Worm (Caenorhabditis elegans) whole organism, young adult: ENCODE measurements around the gene T16G1.4.

Experiments used
- F55B11.4 ChIP-seq: sonication (generic microtip); optimal IDR thresholded peaks from 2 replicates; lab custom pipeline; 2016; ENCODE audit warnings: missing compliant biosample characterization, missing genetic modification characterization, borderline replicate concordance; ENCODE audit not compliant: insufficient read depth
- K12H6.12 ChIP-seq: fragments of 200-800 bp; sonication (Bioruptor generic); optimal IDR thresholded peaks from 2 replicates; lab custom pipeline; 2018; ENCODE audit warnings: mild to moderate bottlenecking, missing genetic modification characterization, missing compliant biosample characterization
- ZK185.1 ChIP-seq: sonication (generic microtip); optimal IDR thresholded peaks from 2 replicates; lab custom pipeline; 2016; ENCODE audit warnings: mild to moderate bottlenecking, missing genetic modification characterization, missing compliant biosample characterization; ENCODE audit not compliant: poor library complexity, severe bottlenecking
- efl-1 ChIP-seq: fragments of 150-350 bp; optimal IDR thresholded peaks from 2 replicates; lab custom pipeline; 2014; ENCODE audit warnings: missing biosample characterization, missing genetic modification reagents, missing genetic modification characterization
- fkh-3 ChIP-seq: sonication (generic microtip); optimal IDR thresholded peaks from 2 replicates; lab custom pipeline; 2016; ENCODE audit warnings: mild to moderate bottlenecking, missing genetic modification characterization, missing compliant biosample characterization
- pha-4 ChIP-seq: fragments of 150-350 bp; sonication (generic microtip); optimal IDR thresholded peaks from 2 replicates; lab custom pipeline; 2014; ENCODE audit warnings: missing biosample characterization, missing genetic modification reagents, missing genetic modification characterization
- unc-130 ChIP-seq: sonication (generic microtip); optimal IDR thresholded peaks from 2 replicates; lab custom pipeline; 2016; ENCODE audit warnings: missing genetic modification reagents, missing genetic modification characterization, missing compliant biosample characterization
- unc-62 ChIP-seq: fragments of 150-350 bp; optimal IDR thresholded peaks from 2 replicates; lab custom pipeline; 2014; ENCODE audit warnings: missing biosample characterization, missing genetic modification reagents, missing genetic modification characterization
- ztf-6 ChIP-seq: fragments of 200-800 bp; sonication (Bioruptor generic); IDR thresholded peaks from 2 replicates; pipeline ENCODE4 v1.3.6; 2022; ENCODE audit warnings: missing genetic modification reagents, missing genetic modification characterization, missing compliant biosample characterization

- no peak for TF ChIP-seq unc-130 (GFP tag; lab: Kevin White, UChicago)
- TF ChIP-seq K12H6.12 (tag; lab: Kevin White, UChicago) = no peak
- no peak for TF ChIP-seq pha-4 (tag; lab: Kevin White, UChicago)
- TF ChIP-seq ZK185.1 (tag; lab: Kevin White, UChicago) = no peak
- TF ChIP-seq F55B11.4 = no peak
- no peak for TF ChIP-seq unc-62
- no peak for TF ChIP-seq ztf-6
- TF ChIP-seq efl-1 = no peak
- TF ChIP-seq fkh-3 (tag; lab: Kevin White, UChicago) = no peak
Measured at ce11 chrV:12901301-12901700, 40.3 kb downstream of the T16G1.4 start.
